Fruit fly (Drosophila melanogaster): Measurements from ENCODE around the gene CG3225.
A peak's percentile ranks its signal among the peaks of the same experiment; 100 is the strongest.

Gene CG3225

DNA sequence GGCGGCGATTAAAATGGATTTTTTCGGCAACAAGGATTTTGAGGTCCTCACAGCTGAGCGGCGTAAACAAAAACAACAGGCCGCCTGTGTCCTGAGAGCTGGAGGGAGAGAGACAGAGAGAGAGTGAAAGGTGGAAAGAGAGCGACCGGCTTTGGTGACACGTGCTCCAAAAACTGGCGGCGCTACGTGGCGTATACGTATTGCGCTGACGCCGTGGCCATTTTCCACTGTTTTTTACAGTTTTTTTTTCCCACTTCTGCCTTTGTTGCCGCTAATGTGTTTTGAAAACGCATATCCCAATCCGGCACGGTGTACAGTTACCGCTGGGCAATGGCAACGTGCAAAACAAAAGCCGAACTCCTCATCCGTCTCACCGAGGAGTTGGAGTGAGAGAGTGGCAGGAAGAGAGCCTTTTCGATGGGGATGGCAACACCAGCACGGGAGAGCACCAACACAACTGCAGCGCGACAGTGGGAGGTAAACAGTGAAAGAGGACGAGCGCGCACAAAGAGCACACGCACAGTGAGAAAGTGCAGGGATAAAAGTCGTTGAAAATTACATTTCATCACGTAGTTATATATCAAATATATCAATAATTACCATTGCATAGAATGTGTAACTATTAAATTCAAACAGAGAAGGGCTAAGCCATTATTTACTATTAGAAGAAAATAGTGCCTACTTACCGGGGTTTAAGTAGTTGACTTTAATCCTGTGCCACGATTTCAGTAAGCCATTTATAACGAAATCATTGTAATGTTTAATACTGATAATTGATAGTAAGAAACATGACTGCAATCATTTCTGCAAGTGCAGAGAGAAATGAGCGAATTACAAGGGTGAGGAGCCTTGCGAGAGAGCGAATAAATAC lies 2.6 kb upstream of the CG3225 start (continued):
- TF ChIP-seq CG7357 (GFP tag; IDR thresholded peaks at IDR 0.05) (peak; percentile 58; the same call in 1 of the 3 replicates), disco-r (GFP tag; optimal IDR thresholded peaks at IDR 0.05) (no peak), MTF-1 (GFP tag; optimal IDR thresholded peaks at IDR 0.05; ENCODE audit: borderline replicate concordance) (no peak), CG1603 (tag; optimal IDR thresholded peaks at IDR 0.05) (peak; percentile 65), jigr1 (GFP tag; IDR thresholded peaks at IDR 0.05) (peak; percentile 43; the same call in 1 of the 3 replicates), corto (GFP tag; optimal IDR thresholded peaks at IDR 0.05) (no peak), chif (GFP tag; optimal IDR thresholded peaks at IDR 0.05) (peak in 1 of 2 experiments; percentile 41), Max (GFP tag; optimal IDR thresholded peaks at IDR 0.05) (peak; percentile 28), CG1024 (GFP tag; IDR thresholded peaks at IDR 0.05) (no peak), jumu (GFP tag; optimal IDR thresholded peaks at IDR 0.05) (peak; percentile 46), CG12659 (GFP tag; optimal IDR thresholded peaks at IDR 0.05) (peak; percentile 64), CG42726 (GFP tag; IDR thresholded peaks at IDR 0.05; ENCODE audit: partially characterized antibody) (no peak), D19B (GFP tag; optimal IDR thresholded peaks at IDR 0.05) (no peak), CG11456 (GFP tag; IDR thresholded peaks at IDR 0.05) (0 out of 3 replicates have a peak, but pooled peaks have one; percentile 48), CG10209 (GFP tag; optimal IDR thresholded peaks at IDR 0.05) (no peak), CG15011 (GFP tag; optimal IDR thresholded peaks at IDR 0.05) (no peak), CG7745 (tag; optimal IDR thresholded peaks at IDR 0.05) (no peak), dan (GFP tag; IDR thresholded peaks at IDR 0.05) (no peak), CG9817 (tag; optimal IDR thresholded peaks at IDR 0.05) (peak; percentile 12), CG10431 (GFP tag; optimal IDR thresholded peaks at IDR 0.05) (peak; percentile 2), ab (GFP tag; optimal IDR thresholded peaks at IDR 0.05) (no peak), Adf1 (GFP tag; IDR thresholded peaks at IDR 0.05) (no peak), CG11398 (GFP tag; optimal IDR thresholded peaks at IDR 0.05) (no peak), NC2β (GFP tag; optimal IDR thresholded peaks at IDR 0.05) (peak; percentile 15), Xrp1 (GFP tag; IDR thresholded peaks at IDR 0.05) (peak; percentile 51), Jarid2 (GFP tag; optimal IDR thresholded peaks at IDR 0.05) (no peak), CG16815 (GFP tag; optimal IDR thresholded peaks at IDR 0.05) (peak; percentile 44), CG13624 (GFP tag; optimal IDR thresholded peaks at IDR 0.05) (no peak), CG5953 (GFP tag; IDR thresholded peaks at IDR 0.05) (0 out of 2 replicates have a peak, but pooled peaks have one; percentile 3), Hr39 (optimal IDR thresholded peaks at IDR 0.05) (no peak), nerfin-2 (GFP tag; IDR thresholded peaks at IDR 0.05; ENCODE audit: partially characterized antibody) (no peak), Myb (GFP tag; optimal IDR thresholded peaks at IDR 0.05) (peak; percentile 5), yki (optimal IDR thresholded peaks at IDR 0.05) (no peak), unpg (GFP tag; optimal IDR thresholded peaks at IDR 0.05) (peak; percentile 14), Aef1 (GFP tag; IDR thresholded peaks at IDR 0.05) (no peak; the same call in 2 of the 3 replicates), CG32767 (GFP tag; IDR thresholded peaks at IDR 0.05) (no peak), stc (GFP tag; IDR thresholded peaks at IDR 0.05) (0 out of 2 replicates have a peak, but pooled peaks have one; percentile 7), jing (GFP tag; optimal IDR thresholded peaks at IDR 0.05) (peak; percentile 24), Stat92E (GFP tag; optimal IDR thresholded peaks at IDR 0.05) (no peak), Drgx (GFP tag; IDR thresholded peaks at IDR 0.05) (no peak), B-H2 (GFP tag; optimal IDR thresholded peaks at IDR 0.05) (no peak), NC2α (GFP tag; optimal IDR thresholded peaks at IDR 0.05) (no peak), slbo (GFP tag; IDR thresholded peaks at IDR 0.05) (peak; percentile 65), CG7372 (GFP tag; IDR thresholded peaks at IDR 0.05) (peak; percentile 52), fd64A (GFP tag; optimal IDR thresholded peaks at IDR 0.05) (peak; percentile 17), grn (GFP tag; optimal IDR thresholded peaks at IDR 0.05) (no peak), Nf-YC (tag; optimal IDR thresholded peaks at IDR 0.05) (peak; percentile 59), CG10565 (GFP tag; optimal IDR thresholded peaks at IDR 0.05) (no peak), peb (GFP tag; IDR thresholded peaks at IDR 0.05) (peak; percentile 66)

Measured in whole organism, embryonic.